Fruit fly (Drosophila melanogaster): Measurements from ENCODE around the gene Gale.
A peak's percentile ranks its signal among the peaks of the same experiment; 100 is the strongest.

The Gale gene

dm6 chr3L:616482-617148 lies 31.7 kb upstream of the Gale start (continued):
- TF ChIP-seq esn (GFP tag; optimal IDR thresholded peaks at IDR 0.05) (no peak), Hr38 (GFP tag; optimal IDR thresholded peaks at IDR 0.05) (no peak), CG34406 (GFP tag; optimal IDR thresholded peaks at IDR 0.05) (no peak), fd59A (GFP tag; optimal IDR thresholded peaks at IDR 0.05) (no peak)

- TF ChIP-seq CG4318 (GFP tag; optimal IDR thresholded peaks at IDR 0.05) = no peak
- no peak for TF ChIP-seq Eip75B (GFP tag; optimal IDR thresholded peaks at IDR 0.05)
- TF ChIP-seq OdsH (GFP tag; optimal IDR thresholded peaks at IDR 0.05) = no peak
- no peak for TF ChIP-seq eg (GFP tag; IDR thresholded peaks at IDR 0.05)
- no peak for TF ChIP-seq CG6854 (GFP tag; optimal IDR thresholded peaks at IDR 0.05)
- no peak for TF ChIP-seq spab (GFP tag; optimal IDR thresholded peaks at IDR 0.05)
- no peak for TF ChIP-seq CG8119 (GFP tag; IDR thresholded peaks at IDR 0.05)
- no peak for TF ChIP-seq Sox15 (GFP tag; optimal IDR thresholded peaks at IDR 0.05)
- no peak for TF ChIP-seq Eip78C (GFP tag)
- TF ChIP-seq Gug (GFP tag; IDR thresholded peaks at IDR 0.05) = no peak
- TF ChIP-seq Eip93F (GFP tag; optimal IDR thresholded peaks at IDR 0.05) = no peak
- no peak for TF ChIP-seq salr (GFP tag; optimal IDR thresholded peaks at IDR 0.05)
- no peak for TF ChIP-seq Sox14 (GFP tag; optimal IDR thresholded peaks at IDR 0.05)
Measured at dm6 chr3L:617926-618325, 30.4 kb upstream of the Gale start.

dm6 chr3L:618347-619272 lies 29.7 kb upstream of the Gale start:
- 0 out of 2 replicates have a peak, but pooled peaks have one; percentile 20 for TF ChIP-seq Gug (GFP tag; IDR thresholded peaks at IDR 0.05)
- TF ChIP-seq Lpt (GFP tag; optimal IDR thresholded peaks at IDR 0.05) = peak; percentile 47
- TF ChIP-seq CG8119 (GFP tag; IDR thresholded peaks at IDR 0.05) = peak; percentile 64; the same call in 2 of the 3 replicates
- TF ChIP-seq lz (GFP tag; optimal IDR thresholded peaks at IDR 0.05) = peak; percentile 94
- peak; percentile 86 for TF ChIP-seq CG10631 (GFP tag; optimal IDR thresholded peaks at IDR 0.05)
- peak; percentile 90 for TF ChIP-seq Eip75B (GFP tag; optimal IDR thresholded peaks at IDR 0.05)
- peak; percentile 80 for TF ChIP-seq CG10669 (GFP tag; optimal IDR thresholded peaks at IDR 0.05)
- peak; percentile 81 for TF ChIP-seq dsx (GFP tag; optimal IDR thresholded peaks at IDR 0.05; ENCODE audit: poor library complexity, severe bottlenecking)
- TF ChIP-seq Sox14 (GFP tag; optimal IDR thresholded peaks at IDR 0.05) = peak; percentile 92
- peak; percentile 69 for TF ChIP-seq CG1621 (tag; optimal IDR thresholded peaks at IDR 0.05)
- peak; percentile 76 for TF ChIP-seq net (GFP tag; optimal IDR thresholded peaks at IDR 0.05)
- no peak for TF ChIP-seq eg (GFP tag; IDR thresholded peaks at IDR 0.05)
- no peak for TF ChIP-seq CG11294 (GFP tag; IDR thresholded peaks at IDR 0.05)
- TF ChIP-seq CG11902 (GFP tag; optimal IDR thresholded peaks at IDR 0.05) = peak; percentile 64
- peak; percentile 63; the same call in 2 of the 3 replicates for TF ChIP-seq CG6163 (GFP tag; IDR thresholded peaks at IDR 0.05)
- peak; percentile 58 for TF ChIP-seq CG7368 (GFP tag; optimal IDR thresholded peaks at IDR 0.05)
- peak; percentile 86 for TF ChIP-seq CG3919 (GFP tag; optimal IDR thresholded peaks at IDR 0.05)
- TF ChIP-seq esn (GFP tag; optimal IDR thresholded peaks at IDR 0.05) = peak; percentile 96
- peak; percentile 93 for TF ChIP-seq Hr39 (GFP tag; optimal IDR thresholded peaks at IDR 0.05)
- peak; percentile 87 for TF ChIP-seq CG32006 (GFP tag; optimal IDR thresholded peaks at IDR 0.05)
- TF ChIP-seq CG11762 (GFP tag; optimal IDR thresholded peaks at IDR 0.05; ENCODE audit: insufficient read depth) = peak; percentile 74
- peak; percentile 77 for TF ChIP-seq CG4318 (GFP tag; optimal IDR thresholded peaks at IDR 0.05)
- TF ChIP-seq CG8632 (GFP tag; optimal IDR thresholded peaks at IDR 0.05) = peak; percentile 81
- TF ChIP-seq Hr4 (GFP tag; optimal IDR thresholded peaks at IDR 0.05) = peak; percentile 64
- peak; percentile 76 for TF ChIP-seq Sox15 (GFP tag; optimal IDR thresholded peaks at IDR 0.05)
- peak; percentile 73 for TF ChIP-seq vri (GFP tag; optimal IDR thresholded peaks at IDR 0.05)
- peak; percentile 98 for TF ChIP-seq svp (GFP tag)
- TF ChIP-seq CG8319 (GFP tag; optimal IDR thresholded peaks at IDR 0.05) = peak; percentile 56
- TF ChIP-seq CG31627 (GFP tag; optimal IDR thresholded peaks at IDR 0.05) = peak; percentile 93
- peak; percentile 74 for TF ChIP-seq Eip93F (GFP tag; optimal IDR thresholded peaks at IDR 0.05)
- peak; percentile 95 for TF ChIP-seq Met (GFP tag; optimal IDR thresholded peaks at IDR 0.05)
- TF ChIP-seq spab (GFP tag; optimal IDR thresholded peaks at IDR 0.05) = peak; percentile 86
- TF ChIP-seq fd59A (GFP tag; optimal IDR thresholded peaks at IDR 0.05) = peak; percentile 89
- no peak for TF ChIP-seq fkh (GFP tag; optimal IDR thresholded peaks at IDR 0.05)
- peak; percentile 59 for TF ChIP-seq CG6276 (GFP tag; optimal IDR thresholded peaks at IDR 0.05)
- peak; percentile 92 for TF ChIP-seq Smox (GFP tag; optimal IDR thresholded peaks at IDR 0.05)
- TF ChIP-seq fd85E (GFP tag; optimal IDR thresholded peaks at IDR 0.05) = no peak
- peak; percentile 97 for TF ChIP-seq Eip78C (GFP tag)

Data from whole organism, prepupa.